Worm (Caenorhabditis elegans): ENCODE measurements around the gene R08A2.7.

The R08A2.7 gene

ce11 chrV:14715608-14716007, 7.5 kb upstream of the R08A2.7 start, which contains the start of gene R08A2.2:
R08A2.2 (minus strand) TSS chrV:14715708.
- TF ChIP-seq egl-27 (tag; optimal IDR thresholded peaks at IDR 0.05): no peak
- TF ChIP-seq lin-11 (tag; optimal IDR thresholded peaks at IDR 0.05): no peak
- TF ChIP-seq lin-39 (tag; optimal IDR thresholded peaks at IDR 0.05): no peak
- no peak for TF ChIP-seq mab-5 (tag; optimal IDR thresholded peaks at IDR 0.05)
- no peak for TF ChIP-seq Y55F3AM.14 (GFP tag; optimal IDR thresholded peaks at IDR 0.05)
- no peak for TF ChIP-seq ama-1 (optimal IDR thresholded peaks at IDR 0.05)
- no peak for TF ChIP-seq nhr-25 (tag; optimal IDR thresholded peaks at IDR 0.05)

- no peak for TF ChIP-seq alr-1 (tag; optimal IDR thresholded peaks at IDR 0.05)
- no peak for TF ChIP-seq egl-27 (tag; optimal IDR thresholded peaks at IDR 0.05)
- no peak for TF ChIP-seq ZK546.5 (tag; optimal IDR thresholded peaks at IDR 0.05)
Measured at ce11 chrV:14716114-14716513, 7.0 kb upstream of the R08A2.7 start, which contains the start of gene fbxa-147. fbxa-147 (plus strand) TSS chrV:14716499.

ce11 chrV:14719491-14719890, 3.6 kb upstream of the R08A2.7 start, which contains the start of gene R08A2.1:
R08A2.1 (minus strand) TSS chrV:14719591.
- TF ChIP-seq nhr-77 (tag; optimal IDR thresholded peaks at IDR 0.05): no peak
- TF ChIP-seq unc-39 (tag; optimal IDR thresholded peaks at IDR 0.05): no peak
- no peak for TF ChIP-seq ztf-4 (tag; optimal IDR thresholded peaks at IDR 0.05)
- TF ChIP-seq zag-1 (tag; optimal IDR thresholded peaks at IDR 0.05): no peak
- no peak for TF ChIP-seq skn-1 (tag; optimal IDR thresholded peaks at IDR 0.05)
- TF ChIP-seq ceh-82 (tag; optimal IDR thresholded peaks at IDR 0.05): no peak
- no peak for TF ChIP-seq crh-2 (tag; optimal IDR thresholded peaks at IDR 0.05)
- TF ChIP-seq nhr-25 (tag; optimal IDR thresholded peaks at IDR 0.05): no peak
- no peak for TF ChIP-seq unc-62 (GFP tag; optimal IDR thresholded peaks at IDR 0.05)
- TF ChIP-seq ZK546.5 (tag; optimal IDR thresholded peaks at IDR 0.05): no peak
- no peak for TF ChIP-seq ama-1 (optimal IDR thresholded peaks at IDR 0.05)
- TF ChIP-seq nhr-23 (tag; optimal IDR thresholded peaks at IDR 0.05): no peak
- no peak for TF ChIP-seq F13H6.1 (tag; optimal IDR thresholded peaks at IDR 0.05)
- TF ChIP-seq sma-9 (GFP tag; optimal IDR thresholded peaks at IDR 0.05): no peak
- TF ChIP-seq sma-9 (tag; optimal IDR thresholded peaks at IDR 0.05): no peak

- TF ChIP-seq sma-3 (GFP tag; optimal IDR thresholded peaks at IDR 0.05) (peak; percentile 19), sma-9 (GFP tag; optimal IDR thresholded peaks at IDR 0.05) (peak; percentile 77), sma-9 (tag; optimal IDR thresholded peaks at IDR 0.05) (no peak), nhr-21 (tag; optimal IDR thresholded peaks at IDR 0.05) (peak; percentile 42), unc-39 (tag; optimal IDR thresholded peaks at IDR 0.05) (no peak)
Measured at ce11 chrV:14725409-14725808, 2.3 kb downstream of the R08A2.7 start.

- TF ChIP-seq gmeb-1 (tag; optimal IDR thresholded peaks at IDR 0.05) (no peak), sem-4 (tag; optimal IDR thresholded peaks at IDR 0.05) (no peak), lin-11 (tag; optimal IDR thresholded peaks at IDR 0.05) (no peak), mbf-1 (tag; optimal IDR thresholded peaks at IDR 0.05) (no peak), lin-39 (tag; optimal IDR thresholded peaks at IDR 0.05) (no peak), nhr-11 (tag; optimal IDR thresholded peaks at IDR 0.05) (no peak), lin-13 (GFP tag; optimal IDR thresholded peaks at IDR 0.05) (no peak), sma-3 (GFP tag; optimal IDR thresholded peaks at IDR 0.05) (no peak), lsy-2 (tag; optimal IDR thresholded peaks at IDR 0.05) (no peak), egl-27 (tag; optimal IDR thresholded peaks at IDR 0.05) (no peak), crh-2 (tag; optimal IDR thresholded peaks at IDR 0.05) (no peak), nhr-237 (tag; optimal IDR thresholded peaks at IDR 0.05) (no peak), nhr-25 (tag; optimal IDR thresholded peaks at IDR 0.05) (no peak), ZK546.5 (tag; optimal IDR thresholded peaks at IDR 0.05) (no peak), ztf-11 (tag; optimal IDR thresholded peaks at IDR 0.05) (no peak)
Measured at ce11 chrV:14726596-14726995, 3.5 kb downstream of the R08A2.7 start, which contains the start of gene Y50E8A.1. Y50E8A.1 (plus strand) TSS chrV:14726896.

ce11 chrV:14728754-14729153, 5.6 kb downstream of the R08A2.7 start, which contains the start of gene Y50E8A.2:
Y50E8A.2 (minus strand) TSS chrV:14728854.
- TF ChIP-seq ceh-82 (tag; optimal IDR thresholded peaks at IDR 0.05): no peak
- TF ChIP-seq elt-3 (tag; optimal IDR thresholded peaks at IDR 0.05): no peak
- no peak for TF ChIP-seq nhr-11 (tag; optimal IDR thresholded peaks at IDR 0.05)
- no peak for TF ChIP-seq sma-3 (GFP tag; optimal IDR thresholded peaks at IDR 0.05)
- TF ChIP-seq R02D3.7 (tag; optimal IDR thresholded peaks at IDR 0.05): no peak
- no peak for TF ChIP-seq egl-27 (tag; optimal IDR thresholded peaks at IDR 0.05)
- TF ChIP-seq lin-13 (GFP tag; optimal IDR thresholded peaks at IDR 0.05): no peak
- TF ChIP-seq nhr-237 (tag; optimal IDR thresholded peaks at IDR 0.05): no peak
- no peak for TF ChIP-seq aly-2 (tag; optimal IDR thresholded peaks at IDR 0.05)
- TF ChIP-seq ama-1 (optimal IDR thresholded peaks at IDR 0.05): no peak
- TF ChIP-seq blmp-1 (tag; optimal IDR thresholded peaks at IDR 0.05; ENCODE audit: insufficient read depth): no peak
- TF ChIP-seq lsy-2 (tag; optimal IDR thresholded peaks at IDR 0.05): no peak
- TF ChIP-seq ceh-16 (tag; optimal IDR thresholded peaks at IDR 0.05): no peak
- no peak for TF ChIP-seq mab-5 (tag; optimal IDR thresholded peaks at IDR 0.05)
- TF ChIP-seq ztf-4 (tag; optimal IDR thresholded peaks at IDR 0.05): no peak
- TF ChIP-seq nhr-10 (tag; optimal IDR thresholded peaks at IDR 0.05): no peak
- TF ChIP-seq peb-1 (tag; optimal IDR thresholded peaks at IDR 0.05): no peak
- TF ChIP-seq gmeb-1 (tag; optimal IDR thresholded peaks at IDR 0.05): no peak
- no peak for TF ChIP-seq F13H6.1 (tag; optimal IDR thresholded peaks at IDR 0.05)

All from whole organism, L2 larva.